Worm (Caenorhabditis elegans): ENCODE measurements around the gene lbp-4.
A peak's percentile ranks its signal among the peaks of the same experiment; 100 is the strongest.

The lbp-4 gene

ce11 chrV:7853900-7854299, 33.5 kb downstream of the lbp-4 start (continued):
- TF ChIP-seq ztf-22 (GFP tag; optimal IDR thresholded peaks at IDR 0.05) (no peak), dpl-1 (GFP tag; optimal IDR thresholded peaks at IDR 0.05) (peak; percentile 47), Y56A3A.18 (GFP tag; IDR thresholded peaks at IDR 0.05) (no peak)

ce11 chrV:7854603-7855002, 34.2 kb downstream of the lbp-4 start, which contains the start of the genes C37C3.9 and C37C3.18:
C37C3.9 (minus strand) TSS chrV:7854700.
C37C3.18 (plus strand) TSS chrV:7854993.
- TF ChIP-seq lin-35 (GFP tag; optimal IDR thresholded peaks at IDR 0.05) (no peak), sptf-2 (GFP tag; optimal IDR thresholded peaks at IDR 0.05) (no peak), F55B11.4 (tag; optimal IDR thresholded peaks at IDR 0.05; ENCODE audit: borderline replicate concordance, insufficient read depth) (no peak), T07F8.4 (tag; optimal IDR thresholded peaks at IDR 0.05) (no peak), egl-44 (GFP tag; IDR thresholded peaks at IDR 0.05) (no peak), lsy-27 (tag; optimal IDR thresholded peaks at IDR 0.05; ENCODE audit: borderline replicate concordance, insufficient read depth) (no peak), Y56A3A.18 (GFP tag; IDR thresholded peaks at IDR 0.05) (no peak; the same call in 1 of the 2 replicates), ama-1 (optimal IDR thresholded peaks at IDR 0.05) (no peak), ama-1 (GFP tag; optimal IDR thresholded peaks at IDR 0.05) (no peak), let-607 (tag; optimal IDR thresholded peaks at IDR 0.05) (peak; percentile 73 to 90), F52B5.7 (tag; optimal IDR thresholded peaks at IDR 0.05) (no peak), T26A5.8 (tag; optimal IDR thresholded peaks at IDR 0.05) (no peak), ceh-40 (GFP tag; IDR thresholded peaks at IDR 0.05) (no peak), F39B2.1 (GFP tag; IDR thresholded peaks at IDR 0.05) (no peak), Y79H2A.3 (GFP tag; conservative IDR thresholded peaks at IDR 0.05) (no peak), ceh-58 (GFP tag; IDR thresholded peaks at IDR 0.05) (no peak), bed-1 (GFP tag; IDR thresholded peaks at IDR 0.05) (no peak), lir-1 (GFP tag; conservative IDR thresholded peaks at IDR 0.05) (no peak), efl-1 (GFP tag; optimal IDR thresholded peaks at IDR 0.05) (no peak), ceh-27 (GFP tag; optimal IDR thresholded peaks at IDR 0.05) (peak; percentile 75), aptf-2 (GFP tag; conservative IDR thresholded peaks at IDR 0.05) (no peak), pha-4 (tag; optimal IDR thresholded peaks at IDR 0.05) (no peak), attf-3 (GFP tag; conservative IDR thresholded peaks at IDR 0.05) (no peak), madf-6 (GFP tag; IDR thresholded peaks at IDR 0.05) (peak; percentile 5; the same call in 1 of the 2 replicates), ztf-28 (GFP tag; IDR thresholded peaks at IDR 0.05) (no peak), somi-1 (GFP tag; optimal IDR thresholded peaks at IDR 0.05) (peak; percentile 50), hlh-26 (GFP tag; conservative IDR thresholded peaks at IDR 0.05) (no peak), hrde-1 (tag; optimal IDR thresholded peaks at IDR 0.05; ENCODE audit: borderline replicate concordance) (no peak), nhr-27 (tag; optimal IDR thresholded peaks at IDR 0.05) (no peak), ztf-6 (GFP tag; IDR thresholded peaks at IDR 0.05) (no peak), mcd-1 (GFP tag; IDR thresholded peaks at IDR 0.05) (peak; percentile 44; the same call in 1 of the 2 replicates), ztf-22 (GFP tag; optimal IDR thresholded peaks at IDR 0.05) (peak; percentile 16), ets-4 (GFP tag; optimal IDR thresholded peaks at IDR 0.05) (peak; percentile 21), madf-8 (GFP tag; conservative IDR thresholded peaks at IDR 0.05) (no peak), sdz-38 (tag; optimal IDR thresholded peaks at IDR 0.05) (no peak), snpc-1.1 (tag; optimal IDR thresholded peaks at IDR 0.05; ENCODE audit: insufficient read depth) (no peak), tlf-1 (GFP tag; optimal IDR thresholded peaks at IDR 0.05) (no peak), ZK185.1 (tag; optimal IDR thresholded peaks at IDR 0.05; ENCODE audit: poor library complexity, severe bottlenecking) (peak; percentile 12), C17E4.6 (GFP tag; IDR thresholded peaks at IDR 0.05) (no peak), nhr-120 (GFP tag; IDR thresholded peaks at IDR 0.05) (no peak), B0336.3 (GFP tag; IDR thresholded peaks at IDR 0.05) (peak; percentile 70; the same call in 1 of the 2 replicates), rec-8 (tag; optimal IDR thresholded peaks at IDR 0.05) (no peak), unc-130 (GFP tag; optimal IDR thresholded peaks at IDR 0.05) (no peak), lag-1 (GFP tag; IDR thresholded peaks at IDR 0.05) (no peak), ceh-100 (GFP tag; IDR thresholded peaks at IDR 0.05) (no peak)

Measured in whole organism, young adult.